Worm (Caenorhabditis elegans) whole organism, young adult: ENCODE data around the gene nhr-205.

Source experiments
- B0019.2 ChIP-seq: fragments of 200-800 bp; sonication (Bioruptor generic); conservative IDR thresholded peaks from 2 replicates; pipeline ENCODE4 v1.3.6; 2022; ENCODE audit warnings: missing genetic modification reagents, missing genetic modification characterization, missing compliant biosample characterization
- F22D6.2 ChIP-seq: sonication (generic microtip); optimal IDR thresholded peaks from 2 replicates; lab custom pipeline; 2016; ENCODE audit warnings: mild to moderate bottlenecking, missing genetic modification characterization, missing compliant biosample characterization
- F37B4.10 ChIP-seq: fragments of 200-800 bp; sonication (Bioruptor generic); IDR thresholded peaks from 2 replicates; pipeline ENCODE4 v1.3.6; 2022; ENCODE audit warnings: missing genetic modification characterization, missing compliant biosample characterization
- F52B5.7 ChIP-seq: sonication (generic microtip); optimal IDR thresholded peaks from 2 replicates; lab custom pipeline; 2016; ENCODE audit warnings: mild to moderate bottlenecking, missing genetic modification characterization, missing compliant biosample characterization
- F55B11.4 ChIP-seq: sonication (generic microtip); optimal IDR thresholded peaks from 2 replicates; lab custom pipeline; 2016; ENCODE audit warnings: missing compliant biosample characterization, missing genetic modification characterization, borderline replicate concordance; ENCODE audit not compliant: insufficient read depth
- F57A8.1 ChIP-seq: fragments of 200-800 bp; sonication (Bioruptor generic); optimal IDR thresholded peaks from 2 replicates; lab custom pipeline; 2018; ENCODE audit warnings: mild to moderate bottlenecking, missing genetic modification characterization, moderate library complexity, missing compliant biosample characterization
- F57C9.4 ChIP-seq: sonication (generic microtip); optimal IDR thresholded peaks from 2 replicates; lab custom pipeline; 2017; ENCODE audit warnings: mild to moderate bottlenecking, missing genetic modification characterization, missing compliant biosample characterization
- K12H6.12 ChIP-seq: fragments of 200-800 bp; sonication (Bioruptor generic); optimal IDR thresholded peaks from 2 replicates; lab custom pipeline; 2018; ENCODE audit warnings: mild to moderate bottlenecking, missing genetic modification characterization, missing compliant biosample characterization
- Y53G8AR.9 ChIP-seq: fragments of 200-800 bp; sonication (Bioruptor generic); conservative IDR thresholded peaks from 2 replicates; pipeline ENCODE4 v1.3.6; 2022; ENCODE audit warnings: missing genetic modification reagents, missing genetic modification characterization, missing compliant biosample characterization
- Y67H2A.10 ChIP-seq: fragments of 200-800 bp; sonication (Bioruptor generic); conservative IDR thresholded peaks from 2 replicates; pipeline ENCODE4 v1.3.6; 2022; ENCODE audit warnings: missing genetic modification reagents, missing genetic modification characterization, missing compliant biosample characterization
- Y79H2A.3 ChIP-seq: fragments of 200-800 bp; sonication (Bioruptor generic); conservative IDR thresholded peaks from 2 replicates; pipeline ENCODE4 v1.3.6; 2022; ENCODE audit warnings: missing genetic modification reagents, missing genetic modification characterization, missing compliant biosample characterization
- aptf-3 ChIP-seq: fragments of 200-800 bp; sonication (Bioruptor generic); IDR thresholded peaks from 2 replicates; pipeline ENCODE4 v1.3.6; 2022; ENCODE audit warnings: missing genetic modification characterization, missing compliant biosample characterization
- atf-7 ChIP-seq: sonication (generic microtip); optimal IDR thresholded peaks from 2 replicates; lab custom pipeline; 2017; ENCODE audit warnings: mild to moderate bottlenecking, missing genetic modification characterization, missing compliant biosample characterization
- athp-1 ChIP-seq: sonication (generic microtip); optimal IDR thresholded peaks from 2 replicates; lab custom pipeline; 2017; ENCODE audit warnings: mild to moderate bottlenecking, missing genetic modification characterization, missing compliant biosample characterization
- attf-6 ChIP-seq: fragments of 200-800 bp; sonication (Bioruptor generic); IDR thresholded peaks from 2 replicates; pipeline ENCODE4 v1.3.6; 2022; ENCODE audit warnings: missing genetic modification reagents, missing genetic modification characterization, missing compliant biosample characterization
- bed-1 ChIP-seq: fragments of 200-800 bp; sonication (Bioruptor generic); IDR thresholded peaks from 2 replicates; pipeline ENCODE4 v1.3.6; 2022; ENCODE audit warnings: missing genetic modification reagents, missing genetic modification characterization, missing compliant biosample characterization
- ceh-40 ChIP-seq: fragments of 200-800 bp; sonication (Bioruptor generic); IDR thresholded peaks from 2 replicates; pipeline ENCODE4 v1.3.6; 2022; ENCODE audit warnings: missing genetic modification characterization, missing compliant biosample characterization
- chd-7 ChIP-seq: sonication (generic microtip); optimal IDR thresholded peaks from 2 replicates; lab custom pipeline; 2016; ENCODE audit warnings: mild to moderate bottlenecking, missing genetic modification characterization, moderate library complexity, missing compliant biosample characterization
- dox-1 ChIP-seq: fragments of 200-800 bp; sonication (Bioruptor generic); IDR thresholded peaks from 2 replicates; pipeline ENCODE4 v1.3.6; 2022; ENCODE audit warnings: missing genetic modification reagents, missing genetic modification characterization, missing compliant biosample characterization
- dpff-1 ChIP-seq: sonication (generic microtip); optimal IDR thresholded peaks from 2 replicates; lab custom pipeline; 2017; ENCODE audit warnings: mild to moderate bottlenecking, missing genetic modification characterization, missing compliant biosample characterization
- egl-18 ChIP-seq: fragments of 200-800 bp; sonication (Bioruptor generic); IDR thresholded peaks from 2 replicates; pipeline ENCODE4 v1.3.6; 2022; ENCODE audit warnings: missing genetic modification reagents, missing genetic modification characterization, missing compliant biosample characterization
- egl-44 ChIP-seq: fragments of 200-800 bp; sonication (Bioruptor generic); IDR thresholded peaks from 2 replicates; pipeline ENCODE4 v1.3.6; 2022; ENCODE audit warnings: missing genetic modification reagents, missing genetic modification characterization, missing compliant biosample characterization
- ekl-4 ChIP-seq: fragments of 200-800 bp; sonication (Bioruptor generic); IDR thresholded peaks from 2 replicates; pipeline ENCODE4 v1.3.6; 2022; ENCODE audit warnings: missing genetic modification reagents, missing genetic modification characterization, missing compliant biosample characterization
- ets-4 ChIP-seq: fragments of 200-800 bp; sonication (Bioruptor generic); optimal IDR thresholded peaks from 2 replicates; lab custom pipeline; 2018; ENCODE audit warnings: mild to moderate bottlenecking, missing genetic modification characterization, missing compliant biosample characterization
- gei-17 ChIP-seq: fragments of 200-800 bp; sonication (Bioruptor generic); optimal IDR thresholded peaks from 2 replicates; lab custom pipeline; 2018; ENCODE audit warnings: mild to moderate bottlenecking, missing genetic modification characterization, missing compliant biosample characterization
- him-1 ChIP-seq: sonication (generic microtip); optimal IDR thresholded peaks from 2 replicates; lab custom pipeline; 2016; ENCODE audit warnings: missing genotype, missing genetic modification reagents, missing genetic modification characterization, missing compliant biosample characterization
- hrde-1 ChIP-seq: sonication (generic microtip); optimal IDR thresholded peaks from 2 replicates; lab custom pipeline; 2016; ENCODE audit warnings: missing genetic modification characterization, mild to moderate bottlenecking, missing compliant biosample characterization, moderate library complexity, missing genotype, missing genetic modification reagents, borderline replicate concordance
- let-526 ChIP-seq: fragments of 200-800 bp; sonication (Bioruptor generic); IDR thresholded peaks from 2 replicates; pipeline ENCODE4 v1.3.6; 2022; ENCODE audit warnings: missing genetic modification reagents, missing genetic modification characterization, missing compliant biosample characterization
- lin-26 ChIP-seq: fragments of 200-800 bp; sonication (Bioruptor generic); IDR thresholded peaks from 2 replicates; pipeline ENCODE4 v1.3.6; 2022; ENCODE audit warnings: missing genetic modification reagents, missing genetic modification characterization, missing compliant biosample characterization
- madf-6 ChIP-seq: fragments of 200-800 bp; sonication (Bioruptor generic); IDR thresholded peaks from 2 replicates; pipeline ENCODE4 v1.3.6; 2022; ENCODE audit warnings: missing genetic modification reagents, missing genetic modification characterization, missing compliant biosample characterization
- mel-28 ChIP-seq: sonication (generic microtip); optimal IDR thresholded peaks from 2 replicates; lab custom pipeline; 2016; ENCODE audit warnings: borderline replicate concordance, mild to moderate bottlenecking, missing genetic modification characterization, missing compliant biosample characterization
- nfya-1 ChIP-seq: sonication (generic microtip); optimal IDR thresholded peaks from 2 replicates; lab custom pipeline; 2017; ENCODE audit warnings: antibody characterized with exemption, missing compliant biosample characterization, missing genetic modification characterization, borderline replicate concordance; ENCODE audit not compliant: insufficient read depth
- nhr-90 ChIP-seq: sonication (generic microtip); optimal IDR thresholded peaks from 2 replicates; lab custom pipeline; 2016; ENCODE audit warnings: missing genotype, mild to moderate bottlenecking, missing genetic modification characterization, missing compliant biosample characterization
- rec-8 ChIP-seq, 2 experiments: sonication (generic microtip); optimal IDR thresholded peaks; 2 replicates each; lab custom pipeline; 2016; ENCODE audit warnings: mild to moderate bottlenecking in 2 of 2, missing genetic modification characterization in 2 of 2, missing genetic modification reagents in 2 of 2, missing genotype in 2 of 2, missing biosample characterization in 1 of 2, missing compliant biosample characterization in 1 of 2, moderate library complexity in 1 of 2
- repo-1 ChIP-seq: sonication (generic microtip); optimal IDR thresholded peaks from 2 replicates; lab custom pipeline; 2017; ENCODE audit warnings: mild to moderate bottlenecking, missing genetic modification characterization, missing compliant biosample characterization
- snpc-1.3 ChIP-seq: sonication (generic microtip); optimal IDR thresholded peaks from 2 replicates; lab custom pipeline; 2017; ENCODE audit warnings: missing genetic modification characterization, mild to moderate bottlenecking, missing compliant biosample characterization, antibody characterized with exemption, moderate library complexity, missing genotype, missing genetic modification reagents; ENCODE audit not compliant: insufficient read depth
- snpc-3.4 ChIP-seq: sonication (generic microtip); optimal IDR thresholded peaks from 2 replicates; lab custom pipeline; 2017; ENCODE audit warnings: missing genetic modification characterization, mild to moderate bottlenecking, missing compliant biosample characterization, antibody characterized with exemption, moderate library complexity, missing genotype, missing genetic modification reagents
- unc-62 ChIP-seq: fragments of 150-350 bp; optimal IDR thresholded peaks from 2 replicates; lab custom pipeline; 2014; ENCODE audit warnings: missing biosample characterization, missing genetic modification reagents, missing genetic modification characterization
- ztf-25 ChIP-seq: fragments of 200-800 bp; sonication (Bioruptor generic); IDR thresholded peaks from 2 replicates; pipeline ENCODE4 v1.3.6; 2022; ENCODE audit warnings: missing genetic modification reagents, missing genetic modification characterization, missing compliant biosample characterization

The nhr-205 gene

ce11 chrV:10070541-10070940 is 11.0 kb downstream of the nhr-205 start, which contains the start of gene nhr-192:
Gene nhr-192 (minus strand): TSS chrV:10070641.
- TF ChIP-seq ekl-4 (GFP tag; lab: Robert Waterston, UW) (no peak), dox-1 (GFP tag; lab: Robert Waterston, UW) (no peak), bed-1 (GFP tag; lab: Robert Waterston, UW) (no peak), snpc-3.4 (tag; lab: Kevin White, UChicago) (no peak)

- no peak for TF ChIP-seq B0019.2 (GFP tag; lab: Robert Waterston, UW)
- no peak for TF ChIP-seq egl-44 (GFP tag; lab: Robert Waterston, UW)
- no peak for TF ChIP-seq snpc-1.3 (tag; lab: Kevin White, UChicago)
- TF ChIP-seq ztf-25, result no peak
- no peak for TF ChIP-seq attf-6 (GFP tag; lab: Robert Waterston, UW)
- TF ChIP-seq Y67H2A.10 (GFP tag; lab: Robert Waterston, UW), result no peak
- TF ChIP-seq mel-28 (tag; lab: Kevin White, UChicago), result no peak
- TF ChIP-seq F52B5.7 (tag; lab: Kevin White, UChicago), result no peak
- TF ChIP-seq nhr-90, result no peak
- TF ChIP-seq chd-7 (tag; lab: Kevin White, UChicago), result no peak
Measured at ce11 chrV:10066769-10067168, 14.8 kb downstream of the nhr-205 start, which contains the start of gene npr-39. Gene npr-39 (plus strand): TSS chrV:10067069.

- TF ChIP-seq dpff-1 (tag; lab: Kevin White, UChicago) (no peak), nfya-1 (tag; lab: Kevin White, UChicago) (no peak)
Measured at ce11 chrV:10065679-10066078, 15.9 kb downstream of the nhr-205 start.

- no peak for TF ChIP-seq ceh-40 (GFP tag; lab: Robert Waterston, UW)
- no peak for TF ChIP-seq F22D6.2 (tag; lab: Kevin White, UChicago)
- TF ChIP-seq repo-1, result no peak
- TF ChIP-seq K12H6.12 (tag; lab: Kevin White, UChicago), result no peak
- no peak for TF ChIP-seq lin-26
- no peak for TF ChIP-seq Y53G8AR.9 (GFP tag; lab: Robert Waterston, UW)
- no peak for TF ChIP-seq hrde-1 (tag; lab: Kevin White, UChicago)
- TF ChIP-seq F57C9.4 (tag; lab: Kevin White, UChicago), result no peak
- TF ChIP-seq athp-1, result no peak
- no peak for TF ChIP-seq F52B5.7 (tag; lab: Kevin White, UChicago)
- TF ChIP-seq F55B11.4 (tag; lab: Kevin White, UChicago), result no peak
- no peak for TF ChIP-seq F57A8.1 (GFP tag; lab: Kevin White, UChicago)
- no peak for TF ChIP-seq let-526
- TF ChIP-seq nhr-90, result no peak
- TF ChIP-seq aptf-3 (GFP tag; lab: Robert Waterston, UW), result no peak
- no peak for TF ChIP-seq Y79H2A.3 (GFP tag; lab: Robert Waterston, UW)
- no peak for TF ChIP-seq egl-18 (GFP tag; lab: Robert Waterston, UW)
- TF ChIP-seq, all 124 proteins: peak for 0
Measured at ce11 chrV:10064221-10064620, 17.4 kb downstream of the nhr-205 start, which contains the start of gene fipr-13. Gene fipr-13 (plus strand): TSS chrV:10064521.

- TF ChIP-seq him-1 (tag; lab: Kevin White, UChicago) (no peak), F22D6.2 (tag; lab: Kevin White, UChicago) (no peak), atf-7 (tag; lab: Kevin White, UChicago) (no peak), rec-8 (tag; optimal IDR thresholded peaks at IDR 0.05; lab: Kevin White, UChicago) (no peak), gei-17 (no peak), ets-4 (GFP tag; lab: Kevin White, UChicago) (no peak), F37B4.10 (GFP tag; lab: Robert Waterston, UW) (no peak), let-526 (no peak), aptf-3 (GFP tag; lab: Robert Waterston, UW) (no peak), dpff-1 (tag; lab: Kevin White, UChicago) (no peak), madf-6 (GFP tag; lab: Robert Waterston, UW) (no peak), F57A8.1 (GFP tag; lab: Kevin White, UChicago) (no peak), unc-62 (GFP tag; lab: Kevin White, UChicago) (no peak), nfya-1 (tag; lab: Kevin White, UChicago) (no peak)
Measured at ce11 chrV:10060039-10060438, 21.5 kb downstream of the nhr-205 start.
